Worm (Caenorhabditis elegans) whole organism, midembryonic: ENCODE data around the gene C09G5.7.

Experiments
- flt-1 ChIP-seq: fragments of 200-800 bp; sonication (Bioruptor generic); IDR thresholded peaks from 2 replicates; pipeline ENCODE4 v1.3.6; 2022; ENCODE audit warnings: missing genetic modification characterization, missing compliant biosample characterization
- klf-2 ChIP-seq: fragments of 200-800 bp; sonication (Bioruptor generic); conservative IDR thresholded peaks from 2 replicates; pipeline ENCODE4 v1.3.6; 2022; ENCODE audit warnings: missing genetic modification reagents, missing genetic modification characterization, missing compliant biosample characterization
- ref-1 ChIP-seq: fragments of 200-800 bp; sonication (Bioruptor generic); conservative IDR thresholded peaks from 2 replicates; pipeline ENCODE4 v1.3.6; 2022; ENCODE audit warnings: missing genetic modification reagents, missing genetic modification characterization, missing compliant biosample characterization
- tab-1 ChIP-seq: fragments of 200-800 bp; sonication (Bioruptor generic); IDR thresholded peaks from 2 replicates; pipeline ENCODE4 v1.3.6; 2022; ENCODE audit warnings: missing genetic modification characterization, missing compliant biosample characterization
- ztf-23 ChIP-seq: fragments of 200-800 bp; sonication (Bioruptor generic); IDR thresholded peaks from 2 replicates; pipeline ENCODE4 v1.3.6; 2022; ENCODE audit warnings: missing genetic modification reagents, missing genetic modification characterization, missing compliant biosample characterization
- ztf-29 ChIP-seq: fragments of 200-800 bp; sonication (Bioruptor generic); IDR thresholded peaks from 2 replicates; pipeline ENCODE4 v1.3.6; 2022; ENCODE audit warnings: missing genetic modification reagents, missing genetic modification characterization, missing compliant biosample characterization

ce11 chrII:10696060-10696459, 18.6 kb upstream of the C09G5.7 start:
- TF ChIP-seq ztf-29 (GFP tag; lab: Robert Waterston, UW): no peak
- no peak for TF ChIP-seq klf-2 (GFP tag; lab: Robert Waterston, UW)
- TF ChIP-seq ref-1: no peak
- no peak for TF ChIP-seq flt-1
- TF ChIP-seq ztf-23 (GFP tag; lab: Robert Waterston, UW): no peak
- no peak for TF ChIP-seq tab-1 (GFP tag; lab: Robert Waterston, UW)
